Worm (Caenorhabditis elegans) whole organism, late embryonic: Measurements from ENCODE around the gene lin-38.

Experiments used
- C08G9.2 ChIP-seq: sonication (generic microtip); optimal IDR thresholded peaks from 2 replicates; lab custom pipeline; 2016; ENCODE audit warnings: mild to moderate bottlenecking, missing genetic modification characterization, moderate library complexity, missing compliant biosample characterization
- ahr-1 ChIP-seq: sonication (generic microtip); optimal IDR thresholded peaks from 2 replicates; lab custom pipeline; 2016; ENCODE audit warnings: missing genetic modification characterization, missing compliant biosample characterization
- ceh-14 ChIP-seq: sonication (generic microtip); optimal IDR thresholded peaks from 2 replicates; lab custom pipeline; 2016; ENCODE audit warnings: missing genotype, missing genetic modification characterization, missing compliant biosample characterization
- ceh-24 ChIP-seq: sonication (generic microtip); optimal IDR thresholded peaks from 2 replicates; lab custom pipeline; 2016; ENCODE audit warnings: mild to moderate bottlenecking, missing genetic modification characterization, missing compliant biosample characterization
- ceh-30 ChIP-seq: fragments of 150-350 bp; optimal IDR thresholded peaks from 2 replicates; lab custom pipeline; 2014; ENCODE audit warnings: missing biosample characterization, missing genetic modification characterization
- ceh-34 ChIP-seq: sonication (generic microtip); optimal IDR thresholded peaks from 2 replicates; lab custom pipeline; 2016; ENCODE audit warnings: mild to moderate bottlenecking, missing genetic modification characterization, missing compliant biosample characterization
- ceh-45 ChIP-seq: fragments of 200-800 bp; sonication (Bioruptor generic); IDR thresholded peaks from 2 replicates; pipeline ENCODE4 v1.3.6; 2022; ENCODE audit warnings: missing genetic modification reagents, missing genetic modification characterization, missing compliant biosample characterization
- ceh-48 ChIP-seq: sonication (generic microtip); optimal IDR thresholded peaks from 2 replicates; lab custom pipeline; 2016; ENCODE audit warnings: missing genetic modification characterization, inconsistent platforms, missing compliant biosample characterization
- ceh-9 ChIP-seq: sonication (generic microtip); optimal IDR thresholded peaks from 2 replicates; lab custom pipeline; 2016; ENCODE audit warnings: mild to moderate bottlenecking, missing genetic modification characterization, inconsistent platforms, missing compliant biosample characterization
- che-1 ChIP-seq: sonication (generic microtip); optimal IDR thresholded peaks from 2 replicates; lab custom pipeline; 2016; ENCODE audit warnings: mild to moderate bottlenecking, missing genetic modification characterization, missing compliant biosample characterization
- dve-1 ChIP-seq: sonication (generic microtip); optimal IDR thresholded peaks from 2 replicates; lab custom pipeline; 2017; ENCODE audit warnings: antibody characterized with exemption, mild to moderate bottlenecking, missing genetic modification characterization, missing compliant biosample characterization
- elt-4 ChIP-seq: sonication (generic microtip); optimal IDR thresholded peaks from 2 replicates; lab custom pipeline; 2016; ENCODE audit warnings: missing genetic modification characterization, missing compliant biosample characterization
- eyg-1 ChIP-seq: sonication (generic microtip); optimal IDR thresholded peaks from 2 replicates; lab custom pipeline; 2016; ENCODE audit warnings: missing genotype, missing genetic modification characterization, missing compliant biosample characterization
- fax-1 ChIP-seq: sonication (generic microtip); optimal IDR thresholded peaks from 2 replicates; lab custom pipeline; 2016; ENCODE audit warnings: missing genotype, missing genetic modification characterization, missing compliant biosample characterization
- gmeb-2 ChIP-seq: sonication (generic microtip); optimal IDR thresholded peaks from 2 replicates; lab custom pipeline; 2016; ENCODE audit warnings: missing genetic modification characterization, inconsistent platforms, missing compliant biosample characterization
- hlh-30 ChIP-seq: sonication (generic microtip); optimal IDR thresholded peaks from 2 replicates; lab custom pipeline; 2017; ENCODE audit warnings: antibody characterized with exemption, missing genetic modification characterization, missing compliant biosample characterization; ENCODE audit not compliant: insufficient read depth
- hlh-6 ChIP-seq: sonication (generic microtip); optimal IDR thresholded peaks from 2 replicates; lab custom pipeline; 2016; ENCODE audit warnings: missing genotype, missing genetic modification characterization, missing compliant biosample characterization
- hlh-8 ChIP-seq: sonication (generic microtip); optimal IDR thresholded peaks from 2 replicates; lab custom pipeline; 2016; ENCODE audit warnings: missing genotype, missing genetic modification characterization, missing compliant biosample characterization
- lim-6 ChIP-seq: sonication (generic microtip); optimal IDR thresholded peaks from 2 replicates; lab custom pipeline; 2016; ENCODE audit warnings: missing genetic modification characterization, missing compliant biosample characterization
- nfya-1 ChIP-seq: sonication (generic microtip); optimal IDR thresholded peaks from 2 replicates; lab custom pipeline; 2017; ENCODE audit warnings: missing genetic modification characterization, mild to moderate bottlenecking, missing compliant biosample characterization, antibody characterized with exemption, moderate library complexity
- nhr-232 ChIP-seq: sonication (generic microtip); optimal IDR thresholded peaks from 2 replicates; lab custom pipeline; 2016; ENCODE audit warnings: missing genetic modification characterization, missing compliant biosample characterization
- pag-3 ChIP-seq: sonication (generic microtip); optimal IDR thresholded peaks from 2 replicates; lab custom pipeline; 2016; ENCODE audit warnings: missing compliant biosample characterization, missing genetic modification characterization, borderline replicate concordance
- pat-9 ChIP-seq: fragments of 200-800 bp; sonication (Bioruptor generic); optimal IDR thresholded peaks from 2 replicates; lab custom pipeline; 2018; ENCODE audit warnings: mild to moderate bottlenecking, missing genetic modification characterization, moderate library complexity, missing compliant biosample characterization
- pha-4 ChIP-seq: fragments of 150-350 bp; optimal IDR thresholded peaks from 2 replicates; lab custom pipeline; 2018; ENCODE audit warnings: missing biosample characterization, missing genetic modification reagents, missing genetic modification characterization
- sdc-2 ChIP-seq: sonication (generic microtip); optimal IDR thresholded peaks from 2 replicates; lab custom pipeline; 2016; ENCODE audit warnings: missing genotype, missing genetic modification characterization, missing compliant biosample characterization
- sox-2 ChIP-seq: fragments of 200-800 bp; sonication (Bioruptor generic); IDR thresholded peaks from 2 replicates; pipeline ENCODE4 v1.3.6; 2022; ENCODE audit warnings: missing genetic modification reagents, missing genetic modification characterization, missing compliant biosample characterization
- ttx-3 ChIP-seq: sonication (generic microtip); optimal IDR thresholded peaks from 2 replicates; lab custom pipeline; 2016; ENCODE audit warnings: missing genetic modification reagents, missing genetic modification characterization, missing compliant biosample characterization
- unc-3 ChIP-seq, 2 experiments: fragments of 200-800 bp in 1 of 2; sonication (Bioruptor generic) in 1 of 2; sonication (generic microtip) in 1 of 2; conservative IDR thresholded peaks in 1 of 2; optimal IDR thresholded peaks in 1 of 2; 2 replicates each; pipeline versions ENCODE4 v1.3.6 to Lab custom; 2016 to 2022; ENCODE audit warnings: missing compliant biosample characterization in 2 of 2, missing genetic modification characterization in 2 of 2, missing genetic modification reagents in 1 of 2
- unc-42 ChIP-seq: sonication (generic microtip); optimal IDR thresholded peaks from 2 replicates; lab custom pipeline; 2016; ENCODE audit warnings: missing genotype, missing genetic modification characterization, missing compliant biosample characterization
- unc-55 ChIP-seq: sonication (generic microtip); optimal IDR thresholded peaks from 2 replicates; lab custom pipeline; 2017; ENCODE audit warnings: missing biosample characterization, missing genetic modification reagents, missing genetic modification characterization

lin-38 gene

DNA sequence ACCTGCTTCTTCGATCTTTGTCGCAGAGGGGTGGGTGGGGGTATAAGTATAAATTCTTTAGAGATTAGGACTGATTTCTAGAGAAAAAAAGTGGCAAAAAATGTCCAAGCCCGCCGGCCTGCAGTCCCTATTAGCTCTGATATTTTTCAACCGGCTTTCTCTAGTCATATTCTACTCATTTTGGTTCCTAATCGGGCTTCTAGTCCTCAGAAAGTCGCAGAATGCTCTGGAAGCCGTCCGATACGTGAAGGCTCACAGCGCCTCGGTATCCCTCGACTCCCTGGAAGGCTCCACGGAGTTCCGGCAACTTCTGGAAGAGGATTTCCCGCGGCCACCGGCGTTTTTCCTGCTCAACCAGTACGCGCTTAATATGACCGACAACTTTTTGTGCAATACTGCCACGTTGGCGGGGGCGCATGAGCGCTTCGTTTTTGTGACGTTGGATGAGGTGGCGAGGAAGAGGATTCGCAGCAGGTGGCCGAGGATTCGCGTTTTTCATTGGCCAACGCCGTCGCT, 10.0 kb downstream of the lin-38 start, which contains the start of gene Y48E1B.8:
Y48E1B.8 (plus strand) TSS at position 51 of the 516 bp plus-strand sequence.
- no peak for TF ChIP-seq fax-1 (tag; lab: Kevin White, UChicago)
- peak; percentile 14 for TF ChIP-seq C08G9.2 (tag; lab: Kevin White, UChicago)
- TF ChIP-seq ceh-30 (tag; lab: Kevin White, UChicago): no peak
- no peak for TF ChIP-seq ceh-14
- no peak for TF ChIP-seq ceh-34
- TF ChIP-seq elt-4 (tag; lab: Kevin White, UChicago): no peak

DNA sequence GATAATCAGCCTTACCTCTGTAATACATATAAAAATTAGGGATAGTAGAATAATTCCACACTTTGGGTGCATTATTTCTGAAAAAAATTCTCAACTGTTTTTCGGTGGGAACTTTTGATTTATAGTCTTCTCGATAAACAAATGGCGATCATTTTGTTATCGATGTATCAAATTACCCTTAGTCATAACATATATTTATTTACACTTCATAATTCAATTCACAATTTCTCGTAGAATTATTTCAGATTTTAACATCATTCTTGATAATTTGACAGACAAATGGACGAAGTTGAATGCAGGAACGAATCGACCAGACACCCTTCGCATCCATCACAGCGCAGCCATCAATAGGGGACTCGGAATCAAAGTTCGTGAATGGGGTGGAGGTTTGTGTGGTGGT, 14.7 kb downstream of the lin-38 start, which contains the start of gene clec-145:
clec-145 (minus strand) TSS at position 101 of the 400 bp plus-strand sequence.
- TF ChIP-seq pag-3 (tag; lab: Kevin White, UChicago) (no peak), C08G9.2 (tag; lab: Kevin White, UChicago) (no peak), sox-2 (GFP tag; lab: Robert Waterston, UW) (no peak), nfya-1 (tag; lab: Kevin White, UChicago) (no peak), hlh-8 (tag; lab: Kevin White, UChicago) (no peak), pat-9 (tag; lab: Kevin White, UChicago) (no peak), ceh-9 (tag; lab: Kevin White, UChicago) (no peak), hlh-6 (tag; lab: Kevin White, UChicago) (no peak), ceh-24 (tag; lab: Kevin White, UChicago) (no peak), ttx-3 (no peak), unc-3 (GFP tag; conservative IDR thresholded peaks at IDR 0.05; lab: Robert Waterston, UW) (no peak), unc-3 (tag; optimal IDR thresholded peaks at IDR 0.05; lab: Kevin White, UChicago) (no peak), pha-4 (tag; lab: Kevin White, UChicago) (no peak), gmeb-2 (tag; lab: Kevin White, UChicago) (no peak), ceh-48 (tag; lab: Kevin White, UChicago) (no peak), unc-55 (GFP tag; lab: Kevin White, UChicago) (no peak), ceh-45 (GFP tag; lab: Robert Waterston, UW) (no peak), sdc-2 (tag; lab: Kevin White, UChicago) (no peak), nhr-232 (no peak)

- TF ChIP-seq che-1 (tag; lab: Kevin White, UChicago): no peak
- TF ChIP-seq hlh-30 (tag; lab: Kevin White, UChicago): peak; percentile 23
- TF ChIP-seq ahr-1 (tag; lab: Kevin White, UChicago): no peak
- TF ChIP-seq sox-2 (GFP tag; lab: Robert Waterston, UW): no peak
These were observed 18.0 kb downstream of the lin-38 start, which contains the start of gene clec-146 for ce11 chrII:13593659-13594221. clec-146 (minus strand) TSS chrII:13593774.

ce11 chrII:13595279-13595678, 19.6 kb downstream of the lin-38 start:
- TF ChIP-seq fax-1 (tag; lab: Kevin White, UChicago): no peak
- no peak for TF ChIP-seq lim-6
- no peak for TF ChIP-seq pag-3 (tag; lab: Kevin White, UChicago)

ce11 chrII:13596505-13596977, 20.8 kb downstream of the lin-38 start, which contains the start of the genes fbxc-23 and csc-1:
fbxc-23 (minus strand) TSS chrII:13596555.
csc-1 (plus strand) TSS chrII:13596955.
- TF ChIP-seq nfya-1 (tag; lab: Kevin White, UChicago) (peak; percentile 53), dve-1 (no peak), pat-9 (tag; lab: Kevin White, UChicago) (no peak), eyg-1 (no peak), unc-42 (tag; lab: Kevin White, UChicago) (peak; percentile 16)
